Worm (Caenorhabditis elegans) whole organism, late embryonic: Measurements from ENCODE around the gene ttr-15.

ENCODE experiments used
- Y22D7AL.16 ChIP-seq: sonication (generic microtip); optimal IDR thresholded peaks from 2 replicates; lab custom pipeline; 2016; ENCODE audit warnings: missing genetic modification characterization, missing compliant biosample characterization
- dmd-4 ChIP-seq: sonication (generic microtip); optimal IDR thresholded peaks from 2 replicates; lab custom pipeline; 2016; ENCODE audit warnings: borderline replicate concordance, missing genetic modification characterization, missing compliant biosample characterization
- elt-2 ChIP-seq: sonication (generic microtip); optimal IDR thresholded peaks from 2 replicates; lab custom pipeline; 2016; ENCODE audit warnings: missing genetic modification reagents, missing genetic modification characterization, missing compliant biosample characterization
- elt-4 ChIP-seq: sonication (generic microtip); optimal IDR thresholded peaks from 2 replicates; lab custom pipeline; 2016; ENCODE audit warnings: missing genetic modification characterization, missing compliant biosample characterization
- nhr-11 ChIP-seq: fragments of 150-350 bp; optimal IDR thresholded peaks from 2 replicates; lab custom pipeline; 2014; ENCODE audit warnings: missing biosample characterization, missing genetic modification characterization
- pqm-1 ChIP-seq: sonication (generic microtip); optimal IDR thresholded peaks from 2 replicates; lab custom pipeline; 2016; ENCODE audit warnings: missing genetic modification characterization, missing compliant biosample characterization
- tbx-2 ChIP-seq: sonication (generic microtip); optimal IDR thresholded peaks from 2 replicates; lab custom pipeline; 2016; ENCODE audit warnings: missing genetic modification characterization, missing compliant biosample characterization
- ttx-3 ChIP-seq: sonication (generic microtip); optimal IDR thresholded peaks from 2 replicates; lab custom pipeline; 2016; ENCODE audit warnings: missing genetic modification reagents, missing genetic modification characterization, missing compliant biosample characterization
- zip-5 ChIP-seq: sonication (generic microtip); optimal IDR thresholded peaks from 2 replicates; lab custom pipeline; 2016; ENCODE audit warnings: missing genetic modification characterization, missing compliant biosample characterization

DNA sequence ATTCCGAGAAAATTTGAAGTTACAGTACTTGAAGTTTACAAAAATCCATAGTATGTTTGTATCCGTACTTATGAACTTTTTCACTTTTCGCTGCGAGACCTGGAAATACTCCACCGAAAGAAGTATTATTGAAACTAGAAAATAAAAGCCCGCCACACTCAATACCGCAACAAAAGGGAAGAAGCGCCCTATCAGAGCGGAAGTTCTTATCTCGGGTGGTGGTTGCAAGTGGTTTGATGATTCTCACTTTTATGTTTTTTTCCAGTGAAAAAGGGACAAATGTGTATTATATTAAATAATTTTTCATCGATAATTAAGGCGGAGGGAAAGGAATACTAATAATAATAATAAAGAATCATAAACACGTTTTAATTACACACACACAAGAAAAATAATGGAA is 23.4 kb upstream of the ttr-15 start:
- TF ChIP-seq elt-4 (tag; lab: Kevin White, UChicago) = no peak
- TF ChIP-seq pqm-1 (tag; lab: Kevin White, UChicago) = no peak
- TF ChIP-seq ttx-3 (tag; lab: Kevin White, UChicago) = no peak
- peak; percentile 39 for TF ChIP-seq elt-2 (tag; lab: Kevin White, UChicago)
- no peak for TF ChIP-seq tbx-2 (tag; lab: Kevin White, UChicago)
- no peak for TF ChIP-seq dmd-4 (tag; lab: Kevin White, UChicago)
- TF ChIP-seq Y22D7AL.16 (tag; lab: Kevin White, UChicago) = no peak
- TF ChIP-seq zip-5 (tag; lab: Kevin White, UChicago) = no peak
- TF ChIP-seq nhr-11 (tag; lab: Kevin White, UChicago) = no peak
